Worm (Caenorhabditis elegans): ENCODE measurements around the gene F36D3.4.

Gene F36D3.4

ce11 chrV:16539666-16540065, 22.1 kb upstream of the F36D3.4 start:
- no peak for TF ChIP-seq nhr-23 (tag; optimal IDR thresholded peaks at IDR 0.05)
- TF ChIP-seq sem-4 (tag; optimal IDR thresholded peaks at IDR 0.05), result no peak
- TF ChIP-seq nhr-10 (tag; optimal IDR thresholded peaks at IDR 0.05), result no peak
- no peak for TF ChIP-seq blmp-1 (tag; optimal IDR thresholded peaks at IDR 0.05; ENCODE audit: insufficient read depth)
- no peak for TF ChIP-seq ztf-1 (GFP tag; conservative IDR thresholded peaks at IDR 0.05)
- no peak for TF ChIP-seq nhr-12 (tag; optimal IDR thresholded peaks at IDR 0.05)
- TF ChIP-seq lsy-2 (tag; optimal IDR thresholded peaks at IDR 0.05), result no peak
- TF ChIP-seq ama-1 (optimal IDR thresholded peaks at IDR 0.05), result no peak
- no peak for TF ChIP-seq elt-3 (tag; optimal IDR thresholded peaks at IDR 0.05)
- TF ChIP-seq lin-11 (tag; optimal IDR thresholded peaks at IDR 0.05), result no peak
- no peak for TF ChIP-seq nhr-129 (tag; optimal IDR thresholded peaks at IDR 0.05)
- TF ChIP-seq lin-13 (GFP tag; optimal IDR thresholded peaks at IDR 0.05), result no peak
- TF ChIP-seq F13H6.1 (tag; optimal IDR thresholded peaks at IDR 0.05), result no peak
- no peak for TF ChIP-seq nhr-21 (tag; optimal IDR thresholded peaks at IDR 0.05)
- TF ChIP-seq lin-39 (tag; optimal IDR thresholded peaks at IDR 0.05), result no peak

DNA sequence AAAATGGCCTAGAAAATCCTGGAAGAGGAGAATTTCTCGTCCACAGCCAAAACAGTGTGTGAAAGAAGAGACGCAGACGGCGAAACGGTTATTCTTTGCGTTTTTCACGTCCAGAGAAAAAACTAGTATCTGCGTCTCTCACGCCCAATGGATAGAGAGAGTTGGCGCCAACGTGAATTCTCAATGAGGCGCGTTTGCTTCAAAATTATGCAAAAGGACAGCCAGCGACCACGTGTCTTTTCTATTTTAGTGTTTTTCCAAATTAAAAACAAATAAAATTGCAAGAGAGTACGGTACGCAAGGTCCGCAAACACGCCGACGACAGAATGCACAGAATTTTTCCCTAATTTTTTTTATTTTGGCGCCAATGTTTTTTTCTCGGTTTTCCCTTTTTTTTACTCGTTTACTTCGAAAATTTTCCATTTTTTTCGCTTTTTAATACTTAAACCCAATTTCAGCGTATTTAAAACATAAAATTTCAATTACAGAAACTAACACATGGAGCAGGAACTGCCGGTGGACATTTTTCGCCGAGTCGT, 20.5 kb upstream of the F36D3.4 start, which contains the start of gene Y32B12B.2:
Gene Y32B12B.2 (plus strand): TSS at position 489 of the 539 bp plus-strand sequence.
- no peak for TF ChIP-seq dmd-4 (tag; optimal IDR thresholded peaks at IDR 0.05)
- peak in 1 of 2 experiments; percentile 36 for TF ChIP-seq mdl-1 (tag; optimal IDR thresholded peaks at IDR 0.05)
- TF ChIP-seq unc-39 (tag; optimal IDR thresholded peaks at IDR 0.05), result no peak
- no peak for TF ChIP-seq nhr-11 (tag; optimal IDR thresholded peaks at IDR 0.05)
- TF ChIP-seq ztf-4 (tag; optimal IDR thresholded peaks at IDR 0.05), result no peak
- no peak for TF ChIP-seq ceh-16 (tag; optimal IDR thresholded peaks at IDR 0.05)
- no peak for TF ChIP-seq R02D3.7 (tag; optimal IDR thresholded peaks at IDR 0.05)
- TF ChIP-seq nhr-25 (tag; optimal IDR thresholded peaks at IDR 0.05), result no peak
- TF ChIP-seq elt-1 (tag; optimal IDR thresholded peaks at IDR 0.05), result no peak
- TF ChIP-seq mab-5 (tag; optimal IDR thresholded peaks at IDR 0.05), result no peak
- TF ChIP-seq ama-1 (optimal IDR thresholded peaks at IDR 0.05), result no peak
- no peak for TF ChIP-seq Y55F3AM.14 (GFP tag; optimal IDR thresholded peaks at IDR 0.05)
- no peak for TF ChIP-seq skn-1 (tag; optimal IDR thresholded peaks at IDR 0.05)
- no peak for TF ChIP-seq lin-13 (GFP tag; optimal IDR thresholded peaks at IDR 0.05)
- TF ChIP-seq alr-1 (tag; optimal IDR thresholded peaks at IDR 0.05), result no peak
- TF ChIP-seq ceh-82 (tag; optimal IDR thresholded peaks at IDR 0.05), result no peak
- no peak for TF ChIP-seq nhr-12 (tag; optimal IDR thresholded peaks at IDR 0.05)
- no peak for TF ChIP-seq sma-9 (GFP tag; optimal IDR thresholded peaks at IDR 0.05)
- no peak for TF ChIP-seq sma-9 (tag; optimal IDR thresholded peaks at IDR 0.05)
- TF ChIP-seq sem-4 (tag; optimal IDR thresholded peaks at IDR 0.05), result no peak
- TF ChIP-seq blmp-1 (tag; optimal IDR thresholded peaks at IDR 0.05; ENCODE audit: insufficient read depth), result no peak
- TF ChIP-seq ztf-11 (tag; optimal IDR thresholded peaks at IDR 0.05), result no peak
- TF ChIP-seq snpc-4 (tag; optimal IDR thresholded peaks at IDR 0.05), result no peak
- TF ChIP-seq aly-2 (tag; optimal IDR thresholded peaks at IDR 0.05), result no peak
- no peak for TF ChIP-seq ZK546.5 (tag; optimal IDR thresholded peaks at IDR 0.05)
- TF ChIP-seq lsy-2 (tag; optimal IDR thresholded peaks at IDR 0.05), result peak; percentile 90 to 97
- TF ChIP-seq sma-3 (GFP tag; optimal IDR thresholded peaks at IDR 0.05), result peak; percentile 12
- TF ChIP-seq lin-39 (tag; optimal IDR thresholded peaks at IDR 0.05), result no peak
- TF ChIP-seq zag-1 (tag; optimal IDR thresholded peaks at IDR 0.05), result no peak
- TF ChIP-seq nhr-10 (tag; optimal IDR thresholded peaks at IDR 0.05), result no peak
- no peak for TF ChIP-seq peb-1 (tag; optimal IDR thresholded peaks at IDR 0.05)
- no peak for TF ChIP-seq crh-2 (tag; optimal IDR thresholded peaks at IDR 0.05)
- TF ChIP-seq unc-55 (GFP tag; optimal IDR thresholded peaks at IDR 0.05), result peak; percentile 80
- TF ChIP-seq unc-62 (GFP tag; optimal IDR thresholded peaks at IDR 0.05), result no peak
- TF ChIP-seq nhr-23 (tag; optimal IDR thresholded peaks at IDR 0.05), result no peak
- peak; percentile 72 for TF ChIP-seq gmeb-1 (tag; optimal IDR thresholded peaks at IDR 0.05)
- TF ChIP-seq elt-3 (tag; optimal IDR thresholded peaks at IDR 0.05), result no peak
- peak; percentile 44 for TF ChIP-seq C34F6.9 (tag; optimal IDR thresholded peaks at IDR 0.05)
- no peak for TF ChIP-seq mbf-1 (tag; optimal IDR thresholded peaks at IDR 0.05)
- no peak for TF ChIP-seq nhr-77 (tag; optimal IDR thresholded peaks at IDR 0.05)
- no peak for TF ChIP-seq nhr-21 (tag; optimal IDR thresholded peaks at IDR 0.05)
- TF ChIP-seq lin-11 (tag; optimal IDR thresholded peaks at IDR 0.05), result no peak
- TF ChIP-seq F13H6.1 (tag; optimal IDR thresholded peaks at IDR 0.05), result no peak
- no peak for TF ChIP-seq egl-27 (tag; optimal IDR thresholded peaks at IDR 0.05)
- TF ChIP-seq ztf-1 (GFP tag; conservative IDR thresholded peaks at IDR 0.05), result no peak
- TF ChIP-seq nhr-237 (tag; optimal IDR thresholded peaks at IDR 0.05), result no peak
- no peak for TF ChIP-seq fos-1 (tag; optimal IDR thresholded peaks at IDR 0.05)
- TF ChIP-seq nhr-6 (tag; optimal IDR thresholded peaks at IDR 0.05), result no peak
- peak; percentile 3 for TF ChIP-seq nhr-129 (tag; optimal IDR thresholded peaks at IDR 0.05)
